Comparison of ENCODE assay signal across 1 fruit fly cellular context in the genomic region with DNA sequence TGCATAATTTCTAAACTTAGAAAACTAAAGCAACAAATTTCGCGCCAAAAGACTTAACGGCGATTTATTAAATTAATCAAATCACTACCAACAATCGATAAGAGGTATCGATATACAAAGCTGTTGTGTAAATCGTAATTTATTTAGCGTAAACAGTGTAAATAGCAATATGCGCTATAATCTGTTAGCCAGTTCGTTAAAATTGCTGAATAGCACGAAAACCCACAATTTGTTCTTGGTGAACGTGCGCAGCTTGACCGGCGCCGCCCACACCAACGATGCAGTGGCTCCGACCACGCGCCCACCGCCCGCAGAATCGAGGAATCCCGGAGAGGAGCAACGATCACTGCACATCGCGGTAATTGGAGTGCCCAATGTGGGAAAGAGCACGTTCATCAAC.
A peak's percentile ranks its signal among the peaks of the same experiment; 100 is the strongest.
TF ChIP-seq lines count a peak whose summit lies in the region.

A gene (plus strand): TSS at position 99 of the 400 bp plus-strand sequence.

TF ChIP-seq in whole organism, embryonic, 481 proteins besides CTCF, POLR2A, EP300 and RAD21 (continued from another document and continues in another):
- TF ChIP-seq CG6654 (GFP tag; optimal IDR thresholded peaks at IDR 0.05; lab: Kevin White, UChicago), result no peak
- no peak for TF ChIP-seq Sry-β (GFP tag; optimal IDR thresholded peaks at IDR 0.05; lab: Kevin White, UChicago)
- no peak for TF ChIP-seq CG12942 (GFP tag; optimal IDR thresholded peaks at IDR 0.05; lab: Kevin White, UChicago)
- no peak for TF ChIP-seq CG6854 (GFP tag; optimal IDR thresholded peaks at IDR 0.05; lab: Kevin White, UChicago)
- TF ChIP-seq TFAM (GFP tag; optimal IDR thresholded peaks at IDR 0.05; lab: Kevin White, UChicago), result no peak
- no peak for TF ChIP-seq hkb (optimal IDR thresholded peaks at IDR 0.05; lab: Kevin White, UChicago)
- TF ChIP-seq hkb (GFP tag; IDR thresholded peaks at IDR 0.05; lab: Robert Waterston, UW), result no peak
- TF ChIP-seq wek (GFP tag; optimal IDR thresholded peaks at IDR 0.05; lab: Kevin White, UChicago), result no peak
- no peak; the same call in 1 of the 2 replicates for TF ChIP-seq CG42726 (GFP tag; IDR thresholded peaks at IDR 0.05; lab: Robert Waterston, UW; ENCODE audit: partially characterized antibody)
- TF ChIP-seq Ptx1 (GFP tag; IDR thresholded peaks at IDR 0.05; lab: Robert Waterston, UW), result no peak
- no peak for TF ChIP-seq CG2202 (tag; optimal IDR thresholded peaks at IDR 0.05; lab: Kevin White, UChicago)
- TF ChIP-seq Pdp1 (GFP tag; optimal IDR thresholded peaks at IDR 0.05; lab: Kevin White, UChicago), result peak in 1 of 2 experiments; percentile 86
- no peak for TF ChIP-seq CG34376 (GFP tag; optimal IDR thresholded peaks at IDR 0.05; lab: Kevin White, UChicago)
- peak; percentile 26 for TF ChIP-seq stwl (tag; optimal IDR thresholded peaks at IDR 0.05; lab: Kevin White, UChicago)
- TF ChIP-seq CG6689 (GFP tag; IDR thresholded peaks at IDR 0.05; lab: Robert Waterston, UW), result no peak
- TF ChIP-seq en (GFP tag; optimal IDR thresholded peaks at IDR 0.05; lab: Kevin White, UChicago), result no peak
- no peak for TF ChIP-seq MTF-1 (GFP tag; optimal IDR thresholded peaks at IDR 0.05; lab: Kevin White, UChicago; ENCODE audit: borderline replicate concordance)
- no peak for TF ChIP-seq crp (GFP tag; optimal IDR thresholded peaks at IDR 0.05; lab: Kevin White, UChicago)
- TF ChIP-seq CG4854 (GFP tag; optimal IDR thresholded peaks at IDR 0.05; lab: Kevin White, UChicago), result no peak
- TF ChIP-seq nerfin-2 (GFP tag; IDR thresholded peaks at IDR 0.05; lab: Robert Waterston, UW; ENCODE audit: partially characterized antibody), result peak; percentile 81; the same call in 1 of the 2 replicates
- no peak for TF ChIP-seq tin (GFP tag; optimal IDR thresholded peaks at IDR 0.05; lab: Kevin White, UChicago)
- peak; percentile 57 for TF ChIP-seq Med (GFP tag; lab: Kevin White, UChicago)
- TF ChIP-seq CG7786 (GFP tag; optimal IDR thresholded peaks at IDR 0.05; lab: Kevin White, UChicago), result no peak
- no peak for TF ChIP-seq CG10565 (GFP tag; optimal IDR thresholded peaks at IDR 0.05; lab: Kevin White, UChicago)
- TF ChIP-seq CG17385 (GFP tag; optimal IDR thresholded peaks at IDR 0.05; lab: Kevin White, UChicago), result no peak
- TF ChIP-seq Dad (GFP tag; optimal IDR thresholded peaks at IDR 0.05; lab: Kevin White, UChicago), result no peak
- no peak for TF ChIP-seq sr (GFP tag; IDR thresholded peaks at IDR 0.05; lab: Robert Waterston, UW)
- no peak for TF ChIP-seq Poxn (GFP tag; IDR thresholded peaks at IDR 0.05; lab: Robert Waterston, UW)
- no peak for TF ChIP-seq CG32767 (GFP tag; IDR thresholded peaks at IDR 0.05; lab: Robert Waterston, UW)
- TF ChIP-seq CG12299 (tag; optimal IDR thresholded peaks at IDR 0.05; lab: Kevin White, UChicago), result no peak
- TF ChIP-seq CG10267 (tag; optimal IDR thresholded peaks at IDR 0.05; lab: Kevin White, UChicago), result no peak
- no peak for TF ChIP-seq chif (GFP tag; optimal IDR thresholded peaks at IDR 0.05; lab: Kevin White, UChicago)
- no peak for TF ChIP-seq CG10654 (GFP tag; optimal IDR thresholded peaks at IDR 0.05; lab: Kevin White, UChicago)
- TF ChIP-seq bab2 (GFP tag; optimal IDR thresholded peaks at IDR 0.05; lab: Kevin White, UChicago), result no peak
- TF ChIP-seq Bgb (GFP tag; IDR thresholded peaks at IDR 0.05; lab: Robert Waterston, UW; ENCODE audit: partially characterized antibody), result peak; percentile 85
- TF ChIP-seq Nf-YC (tag; optimal IDR thresholded peaks at IDR 0.05; lab: Kevin White, UChicago), result no peak
- TF ChIP-seq slp2 (GFP tag; optimal IDR thresholded peaks at IDR 0.05; lab: Kevin White, UChicago), result no peak
- no peak for TF ChIP-seq HmgZ (tag; optimal IDR thresholded peaks at IDR 0.05; lab: Kevin White, UChicago)
- TF ChIP-seq D19A (tag; optimal IDR thresholded peaks at IDR 0.05; lab: Kevin White, UChicago), result no peak
- TF ChIP-seq Abd-B (GFP tag; optimal IDR thresholded peaks at IDR 0.05; lab: Kevin White, UChicago), result no peak
- TF ChIP-seq Hr51 (GFP tag; optimal IDR thresholded peaks at IDR 0.05; lab: Kevin White, UChicago), result no peak
- no peak for TF ChIP-seq CG18262 (tag; optimal IDR thresholded peaks at IDR 0.05; lab: Kevin White, UChicago)
- no peak for TF ChIP-seq tup (GFP tag; optimal IDR thresholded peaks at IDR 0.05; lab: Kevin White, UChicago)
- TF ChIP-seq CG13123 (GFP tag; optimal IDR thresholded peaks at IDR 0.05; lab: Kevin White, UChicago), result no peak
- no peak for TF ChIP-seq Trl (optimal IDR thresholded peaks at IDR 0.05; lab: Kevin White, UChicago)
- no peak for TF ChIP-seq Trl (GFP tag; optimal IDR thresholded peaks at IDR 0.05; lab: Kevin White, UChicago)
- no peak for TF ChIP-seq CG2889 (GFP tag; IDR thresholded peaks at IDR 0.05; lab: Robert Waterston, UW)
- TF ChIP-seq CG11398 (GFP tag; optimal IDR thresholded peaks at IDR 0.05; lab: Kevin White, UChicago), result no peak
- peak; percentile 26 for TF ChIP-seq CG14710 (tag; optimal IDR thresholded peaks at IDR 0.05; lab: Kevin White, UChicago)
- no peak for TF ChIP-seq Antp (GFP tag; optimal IDR thresholded peaks at IDR 0.05; lab: Kevin White, UChicago)
- TF ChIP-seq CG30020 (tag; optimal IDR thresholded peaks at IDR 0.05; lab: Kevin White, UChicago), result no peak
- TF ChIP-seq Neu2 (GFP tag; optimal IDR thresholded peaks at IDR 0.05; lab: Kevin White, UChicago; ENCODE audit: borderline replicate concordance), result no peak
- no peak for TF ChIP-seq klu (GFP tag; IDR thresholded peaks at IDR 0.05; lab: Robert Waterston, UW)
- no peak for TF ChIP-seq emc (GFP tag; optimal IDR thresholded peaks at IDR 0.05; lab: Kevin White, UChicago)
- TF ChIP-seq Deaf1 (tag; optimal IDR thresholded peaks at IDR 0.05; lab: Kevin White, UChicago), result no peak
- TF ChIP-seq Eip74EF (GFP tag; optimal IDR thresholded peaks at IDR 0.05; lab: Kevin White, UChicago), result no peak
- TF ChIP-seq sc (optimal IDR thresholded peaks at IDR 0.05; lab: Kevin White, UChicago), result no peak
- TF ChIP-seq sc (GFP tag; optimal IDR thresholded peaks at IDR 0.05; lab: Kevin White, UChicago), result no peak
- no peak for TF ChIP-seq cas (GFP tag; IDR thresholded peaks at IDR 0.05; lab: Robert Waterston, UW)
- no peak for TF ChIP-seq CoRest (tag; optimal IDR thresholded peaks at IDR 0.05; lab: Kevin White, UChicago)
- TF ChIP-seq rib (GFP tag; IDR thresholded peaks at IDR 0.05; lab: Robert Waterston, UW), result no peak
- TF ChIP-seq CG15696 (tag; optimal IDR thresholded peaks at IDR 0.05; lab: Kevin White, UChicago), result no peak
- TF ChIP-seq ken (GFP tag; IDR thresholded peaks at IDR 0.05; lab: Robert Waterston, UW), result no peak
- TF ChIP-seq MBD-R2 (GFP tag; IDR thresholded peaks at IDR 0.05; lab: Robert Waterston, UW), result peak; percentile 62
- no peak for TF ChIP-seq CG14667 (GFP tag; IDR thresholded peaks at IDR 0.05; lab: Robert Waterston, UW)
- TF ChIP-seq Tbp (GFP tag; optimal IDR thresholded peaks at IDR 0.05; lab: Kevin White, UChicago), result no peak
- TF ChIP-seq vvl (GFP tag; IDR thresholded peaks at IDR 0.05; lab: Robert Waterston, UW), result no peak
- TF ChIP-seq Ssrp (tag; optimal IDR thresholded peaks at IDR 0.05; lab: Kevin White, UChicago), result no peak
- no peak for TF ChIP-seq Rx (GFP tag; IDR thresholded peaks at IDR 0.05; lab: Robert Waterston, UW)
- TF ChIP-seq tll (GFP tag; optimal IDR thresholded peaks at IDR 0.05; lab: Kevin White, UChicago), result no peak
- no peak for TF ChIP-seq ac (GFP tag; optimal IDR thresholded peaks at IDR 0.05; lab: Kevin White, UChicago)
- no peak for TF ChIP-seq row (GFP tag; IDR thresholded peaks at IDR 0.05; lab: Robert Waterston, UW)
- no peak for TF ChIP-seq yki (optimal IDR thresholded peaks at IDR 0.05; lab: Kevin White, UChicago)
- peak; percentile 92 for TF ChIP-seq Dll (GFP tag; IDR thresholded peaks at IDR 0.05; lab: Robert Waterston, UW; ENCODE audit: partially characterized antibody)
- TF ChIP-seq grn (GFP tag; optimal IDR thresholded peaks at IDR 0.05; lab: Kevin White, UChicago), result no peak
- TF ChIP-seq CG4328 (GFP tag; optimal IDR thresholded peaks at IDR 0.05; lab: Kevin White, UChicago), result no peak
- TF ChIP-seq mirr (GFP tag; optimal IDR thresholded peaks at IDR 0.05; lab: Kevin White, UChicago), result no peak
- no peak for TF ChIP-seq cato (GFP tag; optimal IDR thresholded peaks at IDR 0.05; lab: Kevin White, UChicago; ENCODE audit: borderline replicate concordance)
- no peak for TF ChIP-seq phol (tag; optimal IDR thresholded peaks at IDR 0.05; lab: Kevin White, UChicago)
- TF ChIP-seq amos (GFP tag; IDR thresholded peaks at IDR 0.05; lab: Robert Waterston, UW; ENCODE audit: partially characterized antibody), result peak; percentile 72; the same call in 1 of the 2 replicates
- TF ChIP-seq kah (GFP tag; optimal IDR thresholded peaks at IDR 0.05; lab: Kevin White, UChicago), result no peak
- TF ChIP-seq pho (GFP tag; optimal IDR thresholded peaks at IDR 0.05; lab: Kevin White, UChicago), result no peak
- no peak for TF ChIP-seq stc (GFP tag; IDR thresholded peaks at IDR 0.05; lab: Robert Waterston, UW)
- TF ChIP-seq Xrp1 (GFP tag; IDR thresholded peaks at IDR 0.05; lab: Robert Waterston, UW), result no peak
- TF ChIP-seq CG18011 (GFP tag; optimal IDR thresholded peaks at IDR 0.05; lab: Kevin White, UChicago), result no peak
- TF ChIP-seq CG15011 (GFP tag; optimal IDR thresholded peaks at IDR 0.05; lab: Kevin White, UChicago), result no peak
- no peak for TF ChIP-seq ara (GFP tag; IDR thresholded peaks at IDR 0.05; lab: Robert Waterston, UW)
- no peak for TF ChIP-seq CG4282 (GFP tag; optimal IDR thresholded peaks at IDR 0.05; lab: Kevin White, UChicago)
- TF ChIP-seq Optix (GFP tag; IDR thresholded peaks at IDR 0.05; lab: Robert Waterston, UW), result no peak
- no peak for TF ChIP-seq ham (GFP tag; IDR thresholded peaks at IDR 0.05; lab: Robert Waterston, UW)
- no peak for TF ChIP-seq toy (GFP tag; IDR thresholded peaks at IDR 0.05; lab: Robert Waterston, UW)
- TF ChIP-seq CG43689 (GFP tag; IDR thresholded peaks at IDR 0.05; lab: Robert Waterston, UW), result no peak
- no peak for TF ChIP-seq Vsx1 (GFP tag; optimal IDR thresholded peaks at IDR 0.05; lab: Kevin White, UChicago)
- TF ChIP-seq unc-4 (GFP tag; IDR thresholded peaks at IDR 0.05; lab: Robert Waterston, UW; ENCODE audit: partially characterized antibody), result peak; percentile 86
- no peak for TF ChIP-seq gem (tag; optimal IDR thresholded peaks at IDR 0.05; lab: Kevin White, UChicago)
- TF ChIP-seq Sin3A (optimal IDR thresholded peaks at IDR 0.05; lab: Kevin White, UChicago), result peak; percentile 2
- TF ChIP-seq jigr1 (GFP tag; IDR thresholded peaks at IDR 0.05; lab: Robert Waterston, UW), result no peak
- TF ChIP-seq CG12769 (tag; optimal IDR thresholded peaks at IDR 0.05; lab: Kevin White, UChicago), result no peak
- TF ChIP-seq NC2α (GFP tag; optimal IDR thresholded peaks at IDR 0.05; lab: Kevin White, UChicago), result no peak
- TF ChIP-seq ro (GFP tag; IDR thresholded peaks at IDR 0.05; lab: Robert Waterston, UW), result no peak
- TF ChIP-seq Dip2 (GFP tag; IDR thresholded peaks at IDR 0.05; lab: Robert Waterston, UW), result no peak
- no peak for TF ChIP-seq Gsc (GFP tag; IDR thresholded peaks at IDR 0.05; lab: Robert Waterston, UW)
- no peak for TF ChIP-seq CG2199 (GFP tag; IDR thresholded peaks at IDR 0.05; lab: Robert Waterston, UW)
- TF ChIP-seq seq (GFP tag; IDR thresholded peaks at IDR 0.05; lab: Robert Waterston, UW), result no peak
- TF ChIP-seq CrebB (tag; optimal IDR thresholded peaks at IDR 0.05; lab: Kevin White, UChicago), result no peak
- no peak for TF ChIP-seq CG7928 (GFP tag; optimal IDR thresholded peaks at IDR 0.05; lab: Kevin White, UChicago)
- TF ChIP-seq CG9876 (GFP tag; optimal IDR thresholded peaks at IDR 0.05; lab: Kevin White, UChicago), result no peak
- no peak for TF ChIP-seq NC2β (GFP tag; optimal IDR thresholded peaks at IDR 0.05; lab: Kevin White, UChicago)
- no peak for TF ChIP-seq ERR (GFP tag; optimal IDR thresholded peaks at IDR 0.05; lab: Kevin White, UChicago)
- no peak for TF ChIP-seq Hmx (GFP tag; optimal IDR thresholded peaks at IDR 0.05; lab: Kevin White, UChicago)
- no peak for TF ChIP-seq ems (GFP tag; optimal IDR thresholded peaks at IDR 0.05; lab: Kevin White, UChicago)
- TF ChIP-seq CG4730 (GFP tag; IDR thresholded peaks at IDR 0.05; lab: Robert Waterston, UW), result no peak
- TF ChIP-seq CG9817 (tag; optimal IDR thresholded peaks at IDR 0.05; lab: Kevin White, UChicago), result no peak
- no peak for TF ChIP-seq Atf-2 (GFP tag; optimal IDR thresholded peaks at IDR 0.05; lab: Kevin White, UChicago)
- peak; percentile 17 for TF ChIP-seq CG12659 (GFP tag; optimal IDR thresholded peaks at IDR 0.05; lab: Kevin White, UChicago)
- TF ChIP-seq da (GFP tag; optimal IDR thresholded peaks at IDR 0.05; lab: Kevin White, UChicago), result no peak
- TF ChIP-seq insv (GFP tag; optimal IDR thresholded peaks at IDR 0.05; lab: Kevin White, UChicago), result no peak
- TF ChIP-seq vfl (GFP tag; optimal IDR thresholded peaks at IDR 0.05; lab: Kevin White, UChicago), result no peak
- no peak for TF ChIP-seq CG7357 (GFP tag; IDR thresholded peaks at IDR 0.05; lab: Robert Waterston, UW)
- no peak for TF ChIP-seq CG11560 (tag; IDR thresholded peaks at IDR 0.05; lab: Robert Waterston, UW)
- TF ChIP-seq Blimp-1 (GFP tag; optimal IDR thresholded peaks at IDR 0.05; lab: Kevin White, UChicago), result no peak
- TF ChIP-seq salm (tag; optimal IDR thresholded peaks at IDR 0.05; lab: Kevin White, UChicago), result no peak
- TF ChIP-seq YL-1 (GFP tag; optimal IDR thresholded peaks at IDR 0.05; lab: Kevin White, UChicago), result peak; percentile 54
- TF ChIP-seq psq (GFP tag; optimal IDR thresholded peaks at IDR 0.05; lab: Kevin White, UChicago), result no peak
- TF ChIP-seq Hsf (GFP tag; optimal IDR thresholded peaks at IDR 0.05; lab: Kevin White, UChicago), result no peak
- peak; percentile 80 for TF ChIP-seq Scr (GFP tag; IDR thresholded peaks at IDR 0.05; lab: Robert Waterston, UW; ENCODE audit: partially characterized antibody)
- no peak for TF ChIP-seq pfk (GFP tag; optimal IDR thresholded peaks at IDR 0.05; lab: Kevin White, UChicago)
- TF ChIP-seq CG17568 (GFP tag; optimal IDR thresholded peaks at IDR 0.05; lab: Kevin White, UChicago), result no peak
- no peak for TF ChIP-seq pnt (GFP tag; optimal IDR thresholded peaks at IDR 0.05; lab: Kevin White, UChicago)
- no peak for TF ChIP-seq ci (GFP tag; IDR thresholded peaks at IDR 0.05; lab: Robert Waterston, UW)
- no peak for TF ChIP-seq Gug (GFP tag; IDR thresholded peaks at IDR 0.05; lab: Robert Waterston, UW)
- no peak for TF ChIP-seq CG3726 (GFP tag; IDR thresholded peaks at IDR 0.05; lab: Robert Waterston, UW)
- TF ChIP-seq prd (optimal IDR thresholded peaks at IDR 0.05; lab: Kevin White, UChicago), result no peak
- no peak for TF ChIP-seq prd (GFP tag; IDR thresholded peaks at IDR 0.05; lab: Robert Waterston, UW)
- TF ChIP-seq chm (GFP tag; IDR thresholded peaks at IDR 0.05; lab: Robert Waterston, UW), result no peak
- no peak for TF ChIP-seq Dfd (GFP tag; optimal IDR thresholded peaks at IDR 0.05; lab: Kevin White, UChicago)
